Fruit fly (Drosophila melanogaster) whole organism, embryonic: ENCODE data around the gene Atg12.

Experiments
- BEAF-32 ChIP-seq: fragments of 200-800 bp; sonication (Bioruptor generic); optimal IDR thresholded peaks from 3 replicates; lab custom pipeline; 2017; ENCODE audit warnings: missing biosample characterization, missing genetic modification characterization, mild to moderate bottlenecking, moderate library complexity, missing genetic modification reagents
- CG10267 ChIP-seq: fragments of 200-800 bp; sonication (Bioruptor generic); optimal IDR thresholded peaks from 2 replicates; lab custom pipeline; 2018; ENCODE audit warnings: missing biosample characterization, mild to moderate bottlenecking, missing genetic modification characterization, moderate library complexity
- CG12299 ChIP-seq: fragments of 200-800 bp; sonication (Bioruptor generic); optimal IDR thresholded peaks from 2 replicates; lab custom pipeline; 2018; ENCODE audit warnings: missing biosample characterization, mild to moderate bottlenecking, missing genetic modification characterization
- CG13287 ChIP-seq: fragments of 200-800 bp; sonication (Bioruptor generic); IDR thresholded peaks from 2 replicates; pipeline ENCODE4 v1.3.6; 2022; ENCODE audit warnings: missing biosample characterization, missing genetic modification characterization; ENCODE audit not compliant: partially characterized antibody
- CG14050 ChIP-seq: fragments of 200-800 bp; sonication (Bioruptor generic); IDR thresholded peaks from 3 replicates; pipeline ENCODE4 v1.3.6; 2022; ENCODE audit warnings: missing biosample characterization, missing genetic modification characterization
- CG15073 ChIP-seq: fragments of 200-800 bp; sonication (Bioruptor generic); optimal IDR thresholded peaks from 2 replicates; lab custom pipeline; 2016; ENCODE audit warnings: missing biosample characterization, missing genetic modification characterization
- CG1602 ChIP-seq: fragments of 200-800 bp; sonication (Bioruptor generic); optimal IDR thresholded peaks from 3 replicates; lab custom pipeline; 2016; ENCODE audit warnings: missing biosample characterization, missing genetic modification characterization
- CG1647 ChIP-seq: fragments of 200-800 bp; sonication (Bioruptor generic); optimal IDR thresholded peaks from 3 replicates; lab custom pipeline; 2016; ENCODE audit warnings: missing biosample characterization, missing genetic modification characterization
- CG32532 ChIP-seq: fragments of 200-800 bp; sonication (Bioruptor generic); IDR thresholded peaks from 2 replicates; pipeline ENCODE4 v1.3.6; 2022; ENCODE audit warnings: missing biosample characterization, missing genetic modification characterization
- CG34224 ChIP-seq: fragments of 200-800 bp; sonication (Bioruptor generic); IDR thresholded peaks from 3 replicates; pipeline ENCODE4 v1.3.6; 2022; ENCODE audit warnings: missing biosample characterization, missing genetic modification characterization; ENCODE audit not compliant: partially characterized antibody
- CG4820 ChIP-seq: fragments of 200-800 bp; sonication (Bioruptor generic); optimal IDR thresholded peaks from 3 replicates; lab custom pipeline; 2016; ENCODE audit warnings: missing biosample characterization, missing genetic modification characterization
- CG6683 ChIP-seq: fragments of 200-800 bp; sonication (Bioruptor generic); optimal IDR thresholded peaks from 2 replicates; lab custom pipeline; 2017; ENCODE audit warnings: missing biosample characterization, mild to moderate bottlenecking, missing genetic modification characterization, missing genetic modification reagents
- CG6791 ChIP-seq: fragments of 200-800 bp; sonication (Bioruptor generic); IDR thresholded peaks from 3 replicates; pipeline ENCODE4 v1.3.6; 2022; ENCODE audit warnings: missing biosample characterization, missing genetic modification characterization; ENCODE audit not compliant: partially characterized antibody
- CG8089 ChIP-seq: fragments of 200-800 bp; sonication (Bioruptor generic); optimal IDR thresholded peaks from 3 replicates; lab custom pipeline; 2016; ENCODE audit warnings: missing biosample characterization, missing genetic modification characterization
- Camta ChIP-seq: fragments of 200-800 bp; sonication (Bioruptor generic); optimal IDR thresholded peaks from 2 replicates; lab custom pipeline; 2016; ENCODE audit warnings: missing biosample characterization, missing genetic modification characterization
- Dad ChIP-seq: fragments of 200-800 bp; sonication (Bioruptor generic); optimal IDR thresholded peaks from 3 replicates; lab custom pipeline; 2016; ENCODE audit warnings: missing biosample characterization, missing genetic modification characterization
- Dll ChIP-seq: fragments of 200-800 bp; sonication (Bioruptor generic); IDR thresholded peaks from 4 replicates; pipeline ENCODE4 v1.3.6; 2022; ENCODE audit warnings: missing biosample characterization, missing genetic modification characterization; ENCODE audit not compliant: partially characterized antibody
- Fer1 ChIP-seq: fragments of 200-800 bp; sonication (Bioruptor generic); optimal IDR thresholded peaks from 2 replicates; lab custom pipeline; 2017; ENCODE audit warnings: missing biosample characterization, mild to moderate bottlenecking, missing genetic modification characterization
- Hand ChIP-seq: fragments of 200-800 bp; sonication (Bioruptor generic); optimal IDR thresholded peaks from 2 replicates; lab custom pipeline; 2017; ENCODE audit warnings: mild to moderate bottlenecking, missing biosample characterization, missing genetic modification reagents, missing genetic modification characterization
- MESR4 ChIP-seq: fragments of 200-800 bp; sonication (Bioruptor generic); optimal IDR thresholded peaks from 2 replicates; lab custom pipeline; 2018; ENCODE audit warnings: missing biosample characterization, mild to moderate bottlenecking, missing genetic modification characterization, moderate library complexity
- Mrtf ChIP-seq: fragments of 200-800 bp; sonication (Bioruptor generic); IDR thresholded peaks from 3 replicates; pipeline ENCODE4 v1.3.6; 2022; ENCODE audit warnings: missing biosample characterization, missing genetic modification characterization
- Nf-YC ChIP-seq: fragments of 200-800 bp; optimal IDR thresholded peaks from 3 replicates; lab custom pipeline; 2019; ENCODE audit warnings: missing biosample characterization, mild to moderate bottlenecking, missing genetic modification characterization, moderate library complexity
- Oaz ChIP-seq: fragments of 200-800 bp; sonication (Bioruptor generic); IDR thresholded peaks from 2 replicates; pipeline ENCODE4 v1.3.6; 2022; ENCODE audit warnings: missing biosample characterization, missing genetic modification characterization
- Side ChIP-seq: fragments of 200-800 bp; sonication (Bioruptor generic); optimal IDR thresholded peaks from 2 replicates; lab custom pipeline; 2016; ENCODE audit warnings: missing biosample characterization, missing genetic modification characterization
- Sox102F ChIP-seq: fragments of 200-800 bp; sonication (Bioruptor generic); optimal IDR thresholded peaks from 2 replicates; lab custom pipeline; 2018; ENCODE audit warnings: missing biosample characterization, mild to moderate bottlenecking, missing genetic modification characterization, moderate library complexity
- Vsx1 ChIP-seq: fragments of 200-800 bp; sonication (Bioruptor generic); optimal IDR thresholded peaks from 2 replicates; lab custom pipeline; 2017; ENCODE audit warnings: missing biosample characterization, mild to moderate bottlenecking, missing genetic modification characterization, missing genetic modification reagents
- Xrp1 ChIP-seq: fragments of 200-800 bp; sonication (Bioruptor generic); IDR thresholded peaks from 2 replicates; pipeline ENCODE4 v1.3.6; 2022; ENCODE audit warnings: missing biosample characterization, missing genetic modification characterization
- ab ChIP-seq: fragments of 200-800 bp; sonication (Bioruptor generic); optimal IDR thresholded peaks from 2 replicates; lab custom pipeline; 2016; ENCODE audit warnings: missing biosample characterization, missing genetic modification characterization
- ara ChIP-seq: fragments of 200-800 bp; sonication (Bioruptor generic); IDR thresholded peaks from 2 replicates; pipeline ENCODE4 v1.3.6; 2022; ENCODE audit warnings: missing biosample characterization, missing genetic modification characterization
- btn ChIP-seq: fragments of 200-800 bp; sonication (Bioruptor generic); optimal IDR thresholded peaks from 2 replicates; lab custom pipeline; 2016; ENCODE audit warnings: missing biosample characterization, missing genetic modification characterization
- caup ChIP-seq: fragments of 200-800 bp; sonication (Bioruptor generic); optimal IDR thresholded peaks from 3 replicates; lab custom pipeline; 2017; ENCODE audit warnings: missing biosample characterization, mild to moderate bottlenecking, missing genetic modification characterization, moderate library complexity; ENCODE audit not compliant: severe bottlenecking
- crol ChIP-seq: fragments of 200-800 bp; sonication (Bioruptor generic); IDR thresholded peaks from 2 replicates; pipeline ENCODE4 v1.3.6; 2022; ENCODE audit warnings: missing biosample characterization, missing genetic modification characterization
- dm ChIP-seq: fragments of 200-800 bp; sonication (Bioruptor generic); optimal IDR thresholded peaks from 3 replicates; lab custom pipeline; 2016; ENCODE audit warnings: missing biosample characterization, missing genetic modification characterization
- dmrt99B ChIP-seq: fragments of 200-800 bp; sonication (Bioruptor generic); optimal IDR thresholded peaks from 2 replicates; lab custom pipeline; 2018; ENCODE audit warnings: missing biosample characterization, mild to moderate bottlenecking, missing genetic modification characterization, moderate library complexity
- eve ChIP-seq, 2 experiments: fragments of >200 bp; optimal IDR thresholded peaks; 2 replicates each; lab custom pipeline; 2017; ENCODE audit warnings: missing biosample characterization in 2 of 2, missing genetic modification characterization in 2 of 2
- hbn ChIP-seq: fragments of 200-800 bp; sonication (Bioruptor generic); IDR thresholded peaks from 2 replicates; pipeline ENCODE4 v1.3.6; 2022; ENCODE audit warnings: missing biosample characterization, missing genetic modification characterization; ENCODE audit not compliant: partially characterized antibody
- hth ChIP-seq: fragments of >200 bp; optimal IDR thresholded peaks from 2 replicates; lab custom pipeline; 2017; ENCODE audit warnings: inconsistent platforms
- jumu ChIP-seq: fragments of 200-800 bp; sonication (Bioruptor generic); optimal IDR thresholded peaks from 3 replicates; lab custom pipeline; 2016; ENCODE audit warnings: missing biosample characterization, missing genetic modification characterization
- knrl ChIP-seq: fragments of 200-800 bp; sonication (Bioruptor generic); IDR thresholded peaks from 3 replicates; pipeline ENCODE4 v1.3.6; 2022; ENCODE audit warnings: missing biosample characterization, missing genetic modification characterization; ENCODE audit not compliant: partially characterized antibody
- lab ChIP-seq: fragments of 200-800 bp; sonication (Bioruptor generic); optimal IDR thresholded peaks from 3 replicates; lab custom pipeline; 2017; ENCODE audit warnings: missing biosample characterization, missing genetic modification characterization, mild to moderate bottlenecking, moderate library complexity, missing genetic modification reagents
- lilli ChIP-seq: fragments of 200-800 bp; sonication (Bioruptor generic); optimal IDR thresholded peaks from 3 replicates; lab custom pipeline; 2016; ENCODE audit warnings: missing biosample characterization, missing genetic modification characterization
- otp ChIP-seq: fragments of 200-800 bp; sonication (Bioruptor generic); IDR thresholded peaks from 3 replicates; pipeline ENCODE4, ENCODE4 v1.3.6; 2022; ENCODE audit warnings: missing biosample characterization, missing genetic modification characterization
- pita ChIP-seq: fragments of 200-800 bp; sonication (Bioruptor generic); optimal IDR thresholded peaks from 2 replicates; lab custom pipeline; 2017; ENCODE audit warnings: missing biosample characterization, mild to moderate bottlenecking, missing genetic modification characterization
- prd ChIP-seq, 3 experiments: fragments of >200 bp in 2 of 3; fragments of 200-800 bp in 1 of 3; sonication (Bioruptor generic) in 1 of 3; optimal IDR thresholded peaks in 2 of 3; IDR thresholded peaks in 1 of 3; 2 replicates in 2 of 3; 3 replicates in 1 of 3; pipeline versions ENCODE4 v1.3.6 to Lab custom; 2017 to 2022; ENCODE audit warnings: missing biosample characterization in 1 of 3, missing genetic modification characterization in 1 of 3
- pzg ChIP-seq: fragments of 200-800 bp; sonication (Bioruptor generic); optimal IDR thresholded peaks from 3 replicates; lab custom pipeline; 2018; ENCODE audit warnings: missing biosample characterization, mild to moderate bottlenecking, missing genetic modification characterization, moderate library complexity
- seq ChIP-seq: fragments of 200-800 bp; sonication (Bioruptor generic); IDR thresholded peaks from 2 replicates; pipeline ENCODE4 v1.3.6; 2022; ENCODE audit warnings: missing biosample characterization, missing genetic modification characterization
- sima ChIP-seq: fragments of 200-800 bp; sonication (Bioruptor generic); optimal IDR thresholded peaks from 2 replicates; lab custom pipeline; 2016; ENCODE audit warnings: missing biosample characterization, missing genetic modification characterization
- tio ChIP-seq: fragments of 200-800 bp; sonication (Bioruptor generic); optimal IDR thresholded peaks from 2 replicates; lab custom pipeline; 2017; ENCODE audit warnings: missing biosample characterization, missing genetic modification characterization, inconsistent platforms

Gene Atg12

DNA sequence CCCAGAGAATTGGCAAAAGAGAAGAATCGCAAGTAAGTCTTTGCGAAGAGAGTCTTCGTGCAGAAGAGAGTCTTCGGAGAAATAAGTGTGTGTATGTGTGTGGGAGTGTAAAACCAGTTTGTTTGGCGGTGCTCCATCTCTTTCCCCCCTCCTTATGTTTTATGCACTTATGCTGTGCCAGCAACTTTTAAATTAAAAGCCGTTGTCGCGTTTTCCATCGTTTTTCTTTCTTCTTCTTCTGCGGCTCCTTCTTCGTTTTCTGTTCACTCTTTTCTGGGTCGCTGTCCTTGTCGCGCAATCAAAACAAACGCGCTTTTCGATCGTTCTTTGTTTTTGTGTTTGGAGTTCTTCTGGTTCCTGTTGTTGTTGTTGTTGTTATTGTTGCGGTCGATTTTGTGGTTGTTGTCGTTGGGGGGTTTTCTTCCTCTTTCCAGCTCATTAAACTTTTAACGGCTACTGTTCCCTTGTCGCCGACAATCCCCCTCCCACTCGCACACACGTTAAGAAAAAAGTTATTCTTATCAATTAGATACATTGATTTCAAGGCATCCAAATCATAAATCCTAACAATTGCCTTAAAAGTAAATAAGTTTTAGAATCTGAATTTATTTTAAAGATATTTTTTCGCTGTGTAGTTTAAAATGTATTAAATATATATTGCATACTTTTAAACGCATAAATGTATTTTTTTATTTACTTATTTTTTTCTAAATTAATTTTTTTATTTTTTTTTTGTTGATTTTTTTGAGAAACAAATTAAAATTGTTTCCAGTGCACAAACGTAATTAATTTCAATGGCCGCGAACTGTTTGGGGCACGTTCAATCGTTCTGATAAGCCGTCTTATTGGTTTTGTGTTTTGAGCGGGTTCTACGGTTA, 25.4 kb upstream of the Atg12 start (continued):
- TF ChIP-seq lilli (GFP tag; lab: Kevin White, UChicago) (peak; percentile 36), CG34224 (GFP tag; lab: Robert Waterston, UW) (no peak), Hand (GFP tag; lab: Kevin White, UChicago) (no peak), otp (GFP tag; lab: Robert Waterston, UW) (no peak), CG6791 (no peak), tio (GFP tag; lab: Kevin White, UChicago) (peak; percentile 60), CG4820 (GFP tag; lab: Kevin White, UChicago) (peak; percentile 60), CG32532 (GFP tag; lab: Robert Waterston, UW) (peak; percentile 63), CG12299 (tag; lab: Kevin White, UChicago) (peak; percentile 52), Mrtf (GFP tag; lab: Robert Waterston, UW) (no peak), seq (GFP tag; lab: Robert Waterston, UW) (no peak), CG1602 (GFP tag; lab: Kevin White, UChicago) (peak; percentile 79), Vsx1 (GFP tag; lab: Kevin White, UChicago) (peak; percentile 69), lab (GFP tag; lab: Kevin White, UChicago) (peak; percentile 78), BEAF-32 (GFP tag; lab: Kevin White, UChicago) (no peak), Sox102F (GFP tag; lab: Kevin White, UChicago) (peak; percentile 89), CG15073 (GFP tag; lab: Kevin White, UChicago) (peak; percentile 27), CG10267 (tag; lab: Kevin White, UChicago) (peak; percentile 87), eve (GFP tag; optimal IDR thresholded peaks at IDR 0.05; lab: Kevin White, UChicago) (no peak), Side (GFP tag; lab: Kevin White, UChicago) (no peak), CG1647 (GFP tag; lab: Kevin White, UChicago) (peak; percentile 5), CG8089 (GFP tag; lab: Kevin White, UChicago) (no peak), pzg (GFP tag; lab: Kevin White, UChicago) (no peak), Nf-YC (tag; lab: Kevin White, UChicago) (peak; percentile 67), Fer1 (GFP tag; lab: Kevin White, UChicago) (peak; percentile 67), Xrp1 (peak; percentile 88), dm (GFP tag; lab: Kevin White, UChicago) (no peak), btn (GFP tag; lab: Kevin White, UChicago) (no peak), hbn (GFP tag; lab: Robert Waterston, UW) (no peak), dmrt99B (peak; percentile 89), ara (peak; percentile 27; the same call in 1 of the 2 replicates), ab (GFP tag; lab: Kevin White, UChicago) (no peak), knrl (GFP tag; lab: Robert Waterston, UW) (no peak), Camta (GFP tag; lab: Kevin White, UChicago) (no peak), prd (optimal IDR thresholded peaks at IDR 0.05; lab: Kevin White, UChicago) (no peak), prd (GFP tag; IDR thresholded peaks at IDR 0.05; lab: Robert Waterston, UW) (peak; percentile 71), MESR4 (no peak), caup (GFP tag; lab: Kevin White, UChicago) (peak; percentile 65), CG14050 (0 out of 3 replicates have a peak, but pooled peaks have one; percentile 23), sima (GFP tag; lab: Kevin White, UChicago) (no peak), Dll (GFP tag; lab: Robert Waterston, UW) (no peak), Dad (no peak), crol (no peak), pita (GFP tag; lab: Kevin White, UChicago) (no peak), Oaz (no peak), CG6683 (peak; percentile 71), jumu (peak; percentile 0), CG13287 (no peak), hth (lab: Kevin White, UChicago) (no peak)
